Fruit fly (Drosophila melanogaster) whole organism, adult: Measurements from ENCODE around the gene CG13708.

Source experiments
- CG11617 ChIP-seq: fragments of 200-800 bp; sonication (Bioruptor generic); optimal IDR thresholded peaks from 2 replicates; lab custom pipeline; 2017; ENCODE audit warnings: mild to moderate bottlenecking, missing biosample characterization, missing genetic modification reagents, missing genetic modification characterization
- CG14711 ChIP-seq: fragments of 200-800 bp; sonication (Bioruptor generic); optimal IDR thresholded peaks from 2 replicates; lab custom pipeline; 2018; ENCODE audit warnings: missing biosample characterization, mild to moderate bottlenecking, missing genetic modification characterization, moderate library complexity
- CG5204 ChIP-seq: fragments of 200-800 bp; sonication (Bioruptor generic); optimal IDR thresholded peaks from 2 replicates; lab custom pipeline; 2016; ENCODE audit warnings: missing biosample characterization, missing genetic modification characterization
- Crg-1 ChIP-seq: fragments of 200-800 bp; sonication (Bioruptor generic); optimal IDR thresholded peaks from 2 replicates; lab custom pipeline; 2016; ENCODE audit warnings: missing biosample characterization, missing genetic modification characterization
- Hr96 ChIP-seq: fragments of 200-800 bp; sonication (Bioruptor generic); optimal IDR thresholded peaks from 2 replicates; lab custom pipeline; 2016; ENCODE audit warnings: missing biosample characterization, missing genetic modification characterization
- Mnt ChIP-seq: fragments of 200-800 bp; sonication (Bioruptor generic); optimal IDR thresholded peaks from 2 replicates; lab custom pipeline; 2016; ENCODE audit warnings: missing biosample characterization, mild to moderate bottlenecking, missing genetic modification characterization
- cnc ChIP-seq, 2 experiments: fragments of >200 bp; optimal IDR thresholded peaks; 2 replicates each; lab custom pipeline; 2017
- ovo ChIP-seq: fragments of 200-800 bp; sonication (Bioruptor generic); optimal IDR thresholded peaks from 2 replicates; lab custom pipeline; 2016; ENCODE audit warnings: missing biosample characterization, missing genetic modification characterization
- pad ChIP-seq: fragments of 200-800 bp; sonication (Bioruptor generic); optimal IDR thresholded peaks from 3 replicates; lab custom pipeline; 2017; ENCODE audit warnings: missing biosample characterization, missing genetic modification characterization, mild to moderate bottlenecking, moderate library complexity, missing genetic modification reagents
- tj ChIP-seq: fragments of 200-800 bp; sonication (Bioruptor generic); optimal IDR thresholded peaks from 3 replicates; lab custom pipeline; 2017; ENCODE audit warnings: missing biosample characterization, mild to moderate bottlenecking, missing genetic modification characterization, moderate library complexity
- toe ChIP-seq: fragments of 200-800 bp; sonication (Bioruptor generic); optimal IDR thresholded peaks from 2 replicates; lab custom pipeline; 2016; ENCODE audit warnings: missing biosample characterization, missing genetic modification characterization

DNA sequence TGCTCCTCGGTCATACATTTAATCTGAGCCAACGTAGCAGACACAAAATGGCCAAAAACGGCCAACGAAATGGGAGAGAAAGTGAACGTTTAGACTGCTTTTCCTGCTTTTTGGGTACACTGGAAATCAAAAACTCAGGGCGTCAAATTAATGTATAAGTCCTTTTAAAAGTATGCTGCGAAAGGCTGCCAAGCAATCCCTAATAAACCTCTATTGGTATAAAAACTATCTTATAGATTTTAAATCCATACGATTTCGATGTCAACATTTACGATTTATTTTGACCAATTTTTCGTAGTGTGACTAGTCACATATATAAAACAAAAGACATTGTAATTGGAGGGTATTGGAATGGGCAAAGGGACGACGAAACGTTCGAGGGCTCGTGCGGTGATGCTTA is 11.4 kb upstream of the CG13708 start:
- TF ChIP-seq tj (GFP tag; lab: Kevin White, UChicago) (no peak), toe (GFP tag; lab: Kevin White, UChicago) (no peak), CG5204 (GFP tag; lab: Kevin White, UChicago) (no peak), Crg-1 (GFP tag; lab: Kevin White, UChicago) (no peak), CG14711 (no peak), cnc (optimal IDR thresholded peaks at IDR 0.05; lab: Kevin White, UChicago) (no peak), ovo (GFP tag; lab: Kevin White, UChicago) (no peak), Hr96 (GFP tag; lab: Kevin White, UChicago) (no peak), CG11617 (GFP tag; lab: Kevin White, UChicago) (no peak), pad (no peak), Mnt (GFP tag; lab: Kevin White, UChicago) (no peak)
